Fruit fly (Drosophila melanogaster) whole organism, pupa: ENCODE data around the gene scrib.

Experiments used
- CG10348 ChIP-seq: fragments of 200-800 bp; sonication (Bioruptor generic); IDR thresholded peaks from 2 replicates; pipeline ENCODE4 v1.3.6; 2022; ENCODE audit warnings: missing biosample characterization, missing genetic modification characterization
- CG12605 ChIP-seq: fragments of 200-800 bp; sonication (Bioruptor generic); IDR thresholded peaks from 2 replicates; pipeline ENCODE4 v1.3.6; 2022; ENCODE audit warnings: missing biosample characterization, missing genetic modification characterization
- CG13204 ChIP-seq: fragments of 200-800 bp; sonication (Bioruptor generic); optimal IDR thresholded peaks from 2 replicates; lab custom pipeline; 2018; ENCODE audit warnings: missing biosample characterization, mild to moderate bottlenecking, missing genetic modification characterization, moderate library complexity
- CG14655 ChIP-seq: fragments of 200-800 bp; sonication (Bioruptor generic); optimal IDR thresholded peaks from 3 replicates; lab custom pipeline; 2017; ENCODE audit warnings: mild to moderate bottlenecking, missing biosample characterization, missing genetic modification reagents, missing genetic modification characterization
- CG15710 ChIP-seq: fragments of 200-800 bp; sonication (Bioruptor generic); optimal IDR thresholded peaks from 2 replicates; lab custom pipeline; 2018; ENCODE audit warnings: missing biosample characterization, mild to moderate bottlenecking, missing genetic modification characterization, moderate library complexity
- CG17806 ChIP-seq: fragments of 200-800 bp; sonication (Bioruptor generic); optimal IDR thresholded peaks from 2 replicates; lab custom pipeline; 2018; ENCODE audit warnings: missing biosample characterization, mild to moderate bottlenecking, missing genetic modification characterization, moderate library complexity
- CG32121 ChIP-seq: fragments of 200-800 bp; sonication (Bioruptor generic); IDR thresholded peaks from 2 replicates; pipeline ENCODE4 v1.3.6; 2022; ENCODE audit warnings: missing biosample characterization, missing genetic modification characterization
- CG34367 ChIP-seq: fragments of 200-800 bp; sonication (Bioruptor generic); optimal IDR thresholded peaks from 2 replicates; lab custom pipeline; 2018; ENCODE audit warnings: missing biosample characterization, mild to moderate bottlenecking, missing genetic modification characterization
- CG4496 ChIP-seq: fragments of 200-800 bp; sonication (Bioruptor generic); IDR thresholded peaks from 3 replicates; pipeline ENCODE4 v1.3.6; 2022; ENCODE audit warnings: missing biosample characterization, missing genetic modification characterization
- CG8159 ChIP-seq: fragments of 200-800 bp; sonication (Bioruptor generic); optimal IDR thresholded peaks from 3 replicates; lab custom pipeline; 2018; ENCODE audit warnings: missing biosample characterization, mild to moderate bottlenecking, missing genetic modification characterization, moderate library complexity
- CG8301 ChIP-seq: fragments of 200-800 bp; sonication (Bioruptor generic); optimal IDR thresholded peaks from 2 replicates; lab custom pipeline; 2018; ENCODE audit warnings: missing biosample characterization, mild to moderate bottlenecking, missing genetic modification characterization
- CG9948 ChIP-seq: fragments of 200-800 bp; sonication (Bioruptor generic); optimal IDR thresholded peaks from 2 replicates; lab custom pipeline; 2018; ENCODE audit warnings: missing biosample characterization, mild to moderate bottlenecking, missing genetic modification characterization, moderate library complexity
- D1 ChIP-seq: fragments of 200-800 bp; sonication (Bioruptor generic); optimal IDR thresholded peaks from 2 replicates; lab custom pipeline; 2018; ENCODE audit warnings: missing biosample characterization, mild to moderate bottlenecking, missing genetic modification characterization, moderate library complexity
- EcR ChIP-seq: fragments of 200-800 bp; sonication (Bioruptor generic); optimal IDR thresholded peaks from 3 replicates; lab custom pipeline; 2019; ENCODE audit warnings: missing biosample characterization, missing genetic modification characterization, mild to moderate bottlenecking, moderate library complexity, missing genetic modification reagents
- Ets98B ChIP-seq: fragments of 200-800 bp; sonication (Bioruptor generic); IDR thresholded peaks from 2 replicates; pipeline ENCODE4 v1.3.6; 2022; ENCODE audit warnings: missing biosample characterization, missing genetic modification characterization
- Pif1A ChIP-seq: fragments of 200-800 bp; sonication (Bioruptor generic); optimal IDR thresholded peaks from 3 replicates; lab custom pipeline; 2016; ENCODE audit warnings: missing biosample characterization, missing genetic modification characterization
- Pif1B ChIP-seq: fragments of 200-800 bp; sonication (Bioruptor generic); optimal IDR thresholded peaks from 3 replicates; lab custom pipeline; 2016; ENCODE audit warnings: missing biosample characterization, missing genetic modification characterization
- Snoo ChIP-seq: fragments of 200-800 bp; sonication (Bioruptor generic); optimal IDR thresholded peaks from 3 replicates; lab custom pipeline; 2017; ENCODE audit warnings: missing biosample characterization, mild to moderate bottlenecking, missing genetic modification characterization, inconsistent platforms
- fd96Ca ChIP-seq: fragments of 200-800 bp; sonication (Bioruptor generic); IDR thresholded peaks from 3 replicates; pipeline ENCODE4 v1.3.6; 2022; ENCODE audit warnings: missing biosample characterization, missing genetic modification characterization
- gl ChIP-seq: fragments of 200-800 bp; sonication (Bioruptor generic); optimal IDR thresholded peaks from 2 replicates; lab custom pipeline; 2018; ENCODE audit warnings: missing biosample characterization, mild to moderate bottlenecking, missing genetic modification characterization
- rn ChIP-seq: fragments of 200-800 bp; sonication (Bioruptor generic); IDR thresholded peaks from 2 replicates; pipeline ENCODE4 v1.3.6; 2022; ENCODE audit warnings: missing biosample characterization, missing genetic modification characterization

The scrib gene

dm6 chr3R:26536110-26536746, at the start of gene scrib:
TSS of gene scrib (plus strand) at chr3R:26536350.
- peak; percentile 26 for TF ChIP-seq CG13204 (GFP tag; lab: Kevin White, UChicago)
- no peak for TF ChIP-seq CG9948
- 0 out of 3 replicates have a peak, but pooled peaks have one; percentile 42 for TF ChIP-seq CG4496 (GFP tag; lab: Robert Waterston, UW)
- TF ChIP-seq Pif1A (GFP tag; lab: Kevin White, UChicago): no peak
- peak; percentile 6; the same call in 1 of the 2 replicates for TF ChIP-seq CG12605
- TF ChIP-seq EcR (GFP tag; lab: Kevin White, UChicago): no peak

dm6 chr3R:26489456-26489855, 46.7 kb upstream of the scrib start:
- TF ChIP-seq CG13204 (GFP tag; lab: Kevin White, UChicago): peak; percentile 65
- TF ChIP-seq CG4496 (GFP tag; lab: Robert Waterston, UW): peak; percentile 82
- peak; percentile 75 for TF ChIP-seq Pif1A (GFP tag; lab: Kevin White, UChicago)
- no peak for TF ChIP-seq CG10348 (GFP tag; lab: Robert Waterston, UW)
- peak; percentile 79 for TF ChIP-seq CG12605
- TF ChIP-seq fd96Ca (GFP tag; lab: Robert Waterston, UW): peak; percentile 69; the same call in 2 of the 3 replicates
- peak; percentile 46 for TF ChIP-seq D1 (tag; lab: Kevin White, UChicago)
- peak; percentile 81 for TF ChIP-seq CG14655 (GFP tag; lab: Kevin White, UChicago)
- peak; percentile 81 for TF ChIP-seq CG34367 (tag; lab: Kevin White, UChicago)
- TF ChIP-seq rn (GFP tag; lab: Robert Waterston, UW): peak; percentile 62; the same call in 1 of the 2 replicates
- peak; percentile 60 for TF ChIP-seq Pif1B (GFP tag; lab: Kevin White, UChicago)
- peak; percentile 81 for TF ChIP-seq CG8301
- TF ChIP-seq CG9948: peak; percentile 82
- TF ChIP-seq Snoo (tag; lab: Kevin White, UChicago): peak; percentile 64
- TF ChIP-seq gl (tag; lab: Kevin White, UChicago): peak; percentile 73
- TF ChIP-seq CG15710 (tag; lab: Kevin White, UChicago): peak; percentile 82
- TF ChIP-seq CG8159 (tag; lab: Kevin White, UChicago): peak; percentile 88
- TF ChIP-seq Ets98B (GFP tag; lab: Robert Waterston, UW): peak; percentile 73
- TF ChIP-seq CG32121 (GFP tag; lab: Robert Waterston, UW): peak; percentile 60
- TF ChIP-seq CG17806 (tag; lab: Kevin White, UChicago): peak; percentile 87
- TF ChIP-seq EcR (GFP tag; lab: Kevin White, UChicago): peak; percentile 22
- TF ChIP-seq, all 21 proteins: peak for 20

dm6 chr3R:26494247-26494646, 41.9 kb upstream of the scrib start:
- peak; percentile 49 for TF ChIP-seq CG17806 (tag; lab: Kevin White, UChicago)
- TF ChIP-seq CG12605: peak; percentile 37; the same call in 1 of the 2 replicates
- peak; percentile 12 for TF ChIP-seq Pif1A (GFP tag; lab: Kevin White, UChicago)
- TF ChIP-seq CG32121 (GFP tag; lab: Robert Waterston, UW): no peak
- TF ChIP-seq CG14655 (GFP tag; lab: Kevin White, UChicago): peak; percentile 43
- peak; percentile 61 for TF ChIP-seq CG8159 (tag; lab: Kevin White, UChicago)
- TF ChIP-seq Pif1B (GFP tag; lab: Kevin White, UChicago): no peak
- TF ChIP-seq CG15710 (tag; lab: Kevin White, UChicago): peak; percentile 38
- TF ChIP-seq Ets98B (GFP tag; lab: Robert Waterston, UW): 0 out of 2 replicates have a peak, but pooled peaks have one; percentile 10
- TF ChIP-seq D1 (tag; lab: Kevin White, UChicago): no peak
- TF ChIP-seq gl (tag; lab: Kevin White, UChicago): no peak
- peak; percentile 41 for TF ChIP-seq CG8301
- peak; percentile 52; the same call in 1 of the 3 replicates for TF ChIP-seq CG4496 (GFP tag; lab: Robert Waterston, UW)
- TF ChIP-seq CG9948: peak; percentile 31
- TF ChIP-seq CG10348 (GFP tag; lab: Robert Waterston, UW): no peak
- TF ChIP-seq EcR (GFP tag; lab: Kevin White, UChicago): no peak

- peak; percentile 81 for TF ChIP-seq CG14655 (GFP tag; lab: Kevin White, UChicago)
- TF ChIP-seq Pif1A (GFP tag; lab: Kevin White, UChicago): no peak
- 0 out of 2 replicates have a peak, but pooled peaks have one; percentile 34 for TF ChIP-seq CG10348 (GFP tag; lab: Robert Waterston, UW)
- TF ChIP-seq CG32121 (GFP tag; lab: Robert Waterston, UW): peak; percentile 88
- no peak for TF ChIP-seq Pif1B (GFP tag; lab: Kevin White, UChicago)
- TF ChIP-seq CG13204 (GFP tag; lab: Kevin White, UChicago): peak; percentile 32
- peak; percentile 91 for TF ChIP-seq CG4496 (GFP tag; lab: Robert Waterston, UW)
- no peak for TF ChIP-seq gl (tag; lab: Kevin White, UChicago)
- TF ChIP-seq CG15710 (tag; lab: Kevin White, UChicago): peak; percentile 33
- TF ChIP-seq Ets98B (GFP tag; lab: Robert Waterston, UW): peak; percentile 81
- peak; percentile 69 for TF ChIP-seq CG8159 (tag; lab: Kevin White, UChicago)
- peak; percentile 82 for TF ChIP-seq CG8301
- TF ChIP-seq D1 (tag; lab: Kevin White, UChicago): no peak
- TF ChIP-seq EcR (GFP tag; lab: Kevin White, UChicago): peak; percentile 24
- TF ChIP-seq CG17806 (tag; lab: Kevin White, UChicago): peak; percentile 62
- no peak for TF ChIP-seq Snoo (tag; lab: Kevin White, UChicago)
- peak; percentile 42 for TF ChIP-seq CG9948
- peak; percentile 62 for TF ChIP-seq rn (GFP tag; lab: Robert Waterston, UW)
- no peak for TF ChIP-seq CG34367 (tag; lab: Kevin White, UChicago)
- TF ChIP-seq CG12605: peak; percentile 75
- peak; percentile 82 for TF ChIP-seq fd96Ca (GFP tag; lab: Robert Waterston, UW)
Observed at dm6 chr3R:26496356-26496755, 39.8 kb upstream of the scrib start.

dm6 chr3R:26499136-26499535, 37.0 kb upstream of the scrib start:
- TF ChIP-seq rn (GFP tag; lab: Robert Waterston, UW) (no peak), gl (tag; lab: Kevin White, UChicago) (peak; percentile 54), CG10348 (GFP tag; lab: Robert Waterston, UW) (no peak), CG14655 (GFP tag; lab: Kevin White, UChicago) (peak; percentile 38), Pif1A (GFP tag; lab: Kevin White, UChicago) (peak; percentile 61), CG17806 (tag; lab: Kevin White, UChicago) (peak; percentile 58), Snoo (tag; lab: Kevin White, UChicago) (peak; percentile 61), fd96Ca (GFP tag; lab: Robert Waterston, UW) (no peak), CG4496 (GFP tag; lab: Robert Waterston, UW) (peak; percentile 43; the same call in 1 of the 3 replicates), CG8159 (tag; lab: Kevin White, UChicago) (peak; percentile 81), CG15710 (tag; lab: Kevin White, UChicago) (peak; percentile 76), CG12605 (no peak), CG34367 (tag; lab: Kevin White, UChicago) (peak; percentile 57), Ets98B (GFP tag; lab: Robert Waterston, UW) (no peak), D1 (tag; lab: Kevin White, UChicago) (no peak), Pif1B (GFP tag; lab: Kevin White, UChicago) (peak; percentile 37), CG13204 (GFP tag; lab: Kevin White, UChicago) (peak; percentile 65), EcR (GFP tag; lab: Kevin White, UChicago) (no peak), CG8301 (peak; percentile 35), CG9948 (peak; percentile 68), CG32121 (GFP tag; lab: Robert Waterston, UW) (no peak)
